Fruit fly (Drosophila melanogaster): ENCODE measurements around the gene CG15546.

Gene CG15546

DNA sequence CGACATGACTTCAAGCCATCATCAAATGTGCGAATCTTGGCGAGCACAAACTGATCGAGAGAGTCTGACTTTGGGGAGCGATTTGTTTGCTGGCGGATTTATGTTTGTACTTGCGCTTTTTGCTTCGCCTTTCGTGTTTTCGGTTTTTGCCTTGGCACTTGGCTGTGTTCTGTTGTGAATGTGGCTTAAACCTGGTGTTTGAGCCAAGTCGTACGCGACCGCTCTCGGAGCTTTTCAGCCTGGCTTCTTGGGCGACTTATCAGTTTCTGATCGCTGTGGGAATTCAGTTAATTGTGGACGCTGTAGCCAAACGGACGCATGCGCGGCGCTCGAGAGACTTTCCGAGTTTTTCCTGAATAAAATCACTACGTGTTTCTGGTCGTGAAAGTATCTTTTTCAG is 48.4 kb downstream of the CG15546 start, which contains the start of gene CG15544:
Gene CG15544, plus strand, starts transcription at position 276 of the 400 bp plus-strand sequence.
- TF ChIP-seq CG7101 (tag; optimal IDR thresholded peaks at IDR 0.05) (no peak), kay (GFP tag; ENCODE audit: borderline replicate concordance) (no peak), CG5204 (GFP tag; optimal IDR thresholded peaks at IDR 0.05) (no peak), cnc (optimal IDR thresholded peaks at IDR 0.05) (no peak), Crg-1 (GFP tag; optimal IDR thresholded peaks at IDR 0.05) (no peak), ovo (GFP tag; optimal IDR thresholded peaks at IDR 0.05) (no peak), CG7045 (GFP tag; optimal IDR thresholded peaks at IDR 0.05) (no peak), CG11617 (GFP tag; optimal IDR thresholded peaks at IDR 0.05) (no peak), tj (GFP tag; optimal IDR thresholded peaks at IDR 0.05) (no peak), CG1620 (GFP tag; optimal IDR thresholded peaks at IDR 0.05) (no peak), CG33017 (tag; optimal IDR thresholded peaks at IDR 0.05) (no peak), Clk (GFP tag; optimal IDR thresholded peaks at IDR 0.05) (no peak), toe (GFP tag; optimal IDR thresholded peaks at IDR 0.05) (no peak), pad (GFP tag; optimal IDR thresholded peaks at IDR 0.05) (no peak), CG12768 (GFP tag; optimal IDR thresholded peaks at IDR 0.05) (no peak), Mnt (GFP tag; optimal IDR thresholded peaks at IDR 0.05) (no peak), CG14711 (tag; optimal IDR thresholded peaks at IDR 0.05) (no peak), bab1 (GFP tag; optimal IDR thresholded peaks at IDR 0.05) (no peak), Hr96 (GFP tag; optimal IDR thresholded peaks at IDR 0.05) (no peak), cic (GFP tag; optimal IDR thresholded peaks at IDR 0.05) (no peak)

All from whole organism, adult.